Worm (Caenorhabditis elegans) whole organism, L2 larva: Measurements from ENCODE around the gene cox-14.

Experiments used
- ama-1 ChIP-seq: fragments of 150-350 bp; optimal IDR thresholded peaks from 2 replicates; lab custom pipeline; 2018; ENCODE audit warnings: inconsistent platforms
- nhr-12 ChIP-seq: fragments of 150-350 bp; optimal IDR thresholded peaks from 2 replicates; lab custom pipeline; 2014; ENCODE audit warnings: missing biosample characterization, missing genetic modification characterization
- nhr-237 ChIP-seq: fragments of 150-350 bp; optimal IDR thresholded peaks from 2 replicates; lab custom pipeline; 2014; ENCODE audit warnings: missing biosample characterization, missing genetic modification characterization
- nhr-6 ChIP-seq: fragments of 150-350 bp; optimal IDR thresholded peaks from 2 replicates; lab custom pipeline; 2014; ENCODE audit warnings: missing biosample characterization, missing genetic modification characterization
- unc-39 ChIP-seq: fragments of 150-350 bp; optimal IDR thresholded peaks from 2 replicates; lab custom pipeline; 2014; ENCODE audit warnings: missing biosample characterization, missing genetic modification characterization
- ztf-11 ChIP-seq: sonication (generic microtip); optimal IDR thresholded peaks from 2 replicates; lab custom pipeline; 2017; ENCODE audit warnings: missing biosample characterization, missing genetic modification characterization

DNA sequence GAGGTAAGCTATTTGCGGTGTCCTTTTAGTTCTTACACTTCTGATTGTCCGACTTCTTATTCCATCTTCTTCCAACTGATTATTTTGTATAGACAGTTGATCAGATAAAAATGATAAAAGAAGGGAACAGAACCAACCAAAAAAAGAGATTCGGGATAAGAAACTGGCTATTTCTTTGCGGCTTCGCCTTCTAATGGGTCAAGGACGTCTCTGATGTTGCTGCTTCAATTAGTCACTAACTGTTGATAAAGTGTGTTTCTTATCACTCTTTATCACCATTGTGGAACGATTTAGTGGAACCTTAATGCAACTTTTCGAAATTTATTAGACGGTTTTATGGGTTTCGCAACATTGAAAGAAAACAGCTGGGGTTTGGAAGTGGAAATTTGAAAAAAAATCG lies 48.5 kb upstream of the cox-14 start:
- no peak for TF ChIP-seq nhr-12
- no peak for TF ChIP-seq ztf-11 (tag; lab: Kevin White, UChicago)
- no peak for TF ChIP-seq ama-1
- TF ChIP-seq nhr-6 (tag; lab: Kevin White, UChicago) = no peak
- no peak for TF ChIP-seq unc-39 (tag; lab: Kevin White, UChicago)
- no peak for TF ChIP-seq nhr-237 (tag; lab: Kevin White, UChicago)
